Worm (Caenorhabditis elegans): ENCODE measurements around the gene C05B5.8.

C05B5.8 gene

ce11 chrIII:10016413-10017051, 9.9 kb upstream of the C05B5.8 start, which contains the start of gene rgs-1:
rgs-1 (minus strand) TSS chrIII:10016558.
- TF ChIP-seq ceh-44 (GFP tag; IDR thresholded peaks at IDR 0.05) (no peak), arid-1 (GFP tag; conservative IDR thresholded peaks at IDR 0.05) (no peak), nhr-11 (tag; optimal IDR thresholded peaks at IDR 0.05) (no peak), hlh-30 (tag; optimal IDR thresholded peaks at IDR 0.05; ENCODE audit: insufficient read depth) (peak; percentile 89), zip-2 (tag; optimal IDR thresholded peaks at IDR 0.05) (no peak), nhr-76 (tag; optimal IDR thresholded peaks at IDR 0.05) (no peak), rbr-2 (tag; optimal IDR thresholded peaks at IDR 0.05) (peak; percentile 56), ces-1 (GFP tag; optimal IDR thresholded peaks at IDR 0.05) (no peak), F37D6.2 (tag; optimal IDR thresholded peaks at IDR 0.05) (no peak), mdl-1 (tag; optimal IDR thresholded peaks at IDR 0.05) (peak in 1 of 2 experiments; percentile 85), php-3 (GFP tag; IDR thresholded peaks at IDR 0.05) (no peak), lin-13 (GFP tag; optimal IDR thresholded peaks at IDR 0.05) (no peak), jun-1 (tag; optimal IDR thresholded peaks at IDR 0.05) (no peak), lin-15B (tag; optimal IDR thresholded peaks at IDR 0.05) (no peak), fos-1 (tag; optimal IDR thresholded peaks at IDR 0.05) (no peak), egl-27 (tag; optimal IDR thresholded peaks at IDR 0.05) (no peak), hif-1 (tag; optimal IDR thresholded peaks at IDR 0.05) (no peak), unc-130 (GFP tag; optimal IDR thresholded peaks at IDR 0.05) (no peak), aly-2 (tag; optimal IDR thresholded peaks at IDR 0.05) (no peak), madf-5 (GFP tag; IDR thresholded peaks at IDR 0.05) (no peak), nhr-77 (tag; optimal IDR thresholded peaks at IDR 0.05) (no peak), snpc-4 (tag; optimal IDR thresholded peaks at IDR 0.05) (no peak), snpc-1.2 (GFP tag; IDR thresholded peaks at IDR 0.05) (no peak), cey-2 (tag; optimal IDR thresholded peaks at IDR 0.05; ENCODE audit: borderline replicate concordance, insufficient read depth) (no peak), aha-1 (tag) (peak; percentile 32), F49E8.2 (tag; optimal IDR thresholded peaks at IDR 0.05; ENCODE audit: borderline replicate concordance) (no peak), daf-19 (GFP tag; conservative IDR thresholded peaks at IDR 0.05) (no peak), dmd-6 (GFP tag; IDR thresholded peaks at IDR 0.05) (no peak), pqm-1 (tag; optimal IDR thresholded peaks at IDR 0.05) (no peak), lin-1 (GFP tag; IDR thresholded peaks at IDR 0.05) (no peak), dpl-1 (GFP tag; optimal IDR thresholded peaks at IDR 0.05) (no peak), fkh-10 (GFP tag; optimal IDR thresholded peaks at IDR 0.05) (peak; percentile 37), sdz-12 (GFP tag; optimal IDR thresholded peaks at IDR 0.05) (no peak), ztf-11 (tag; optimal IDR thresholded peaks at IDR 0.05) (no peak), lin-38 (GFP tag; IDR thresholded peaks at IDR 0.05) (no peak), nhr-111 (GFP tag; optimal IDR thresholded peaks at IDR 0.05) (no peak), dve-1 (tag; optimal IDR thresholded peaks at IDR 0.05; ENCODE audit: insufficient read depth) (no peak), R02D3.7 (tag; optimal IDR thresholded peaks at IDR 0.05) (no peak), unc-62 (GFP tag; optimal IDR thresholded peaks at IDR 0.05 in 1 of 2) (peak in 1 of 2 experiments; percentile 95), unc-62 (tag; optimal IDR thresholded peaks at IDR 0.05) (no peak), ztf-7 (tag; optimal IDR thresholded peaks at IDR 0.05) (no peak), pha-4 (GFP tag; IDR thresholded peaks at IDR 0.05) (no peak), pha-4 (tag; optimal IDR thresholded peaks at IDR 0.05) (no peak), spr-1 (tag; optimal IDR thresholded peaks at IDR 0.05) (no peak), ceh-20 (GFP tag; IDR thresholded peaks at IDR 0.05) (no peak), ceh-82 (tag; optimal IDR thresholded peaks at IDR 0.05) (no peak), spr-3 (GFP tag; optimal IDR thresholded peaks at IDR 0.05) (no peak), nhr-48 (tag; optimal IDR thresholded peaks at IDR 0.05) (no peak), daf-12 (tag; optimal IDR thresholded peaks at IDR 0.05) (no peak), daf-8 (GFP tag; IDR thresholded peaks at IDR 0.05) (no peak), nhr-237 (tag; optimal IDR thresholded peaks at IDR 0.05) (no peak), nhr-102 (tag; optimal IDR thresholded peaks at IDR 0.05) (no peak)
